Worm (Caenorhabditis elegans) whole organism, L4/young adult: ENCODE results near the gene glrx-22.

Source experiments
- W03F9.2 ChIP-seq: fragments of 150-350 bp; optimal IDR thresholded peaks from 2 replicates; lab custom pipeline; 2014; ENCODE audit warnings: missing biosample characterization, missing genetic modification characterization
- dao-5 ChIP-seq: sonication (generic microtip); optimal IDR thresholded peaks from 2 replicates; lab custom pipeline; 2016; ENCODE audit warnings: missing genotype, missing genetic modification characterization, moderate library complexity, missing compliant biosample characterization
- him-1 ChIP-seq: sonication (generic microtip); optimal IDR thresholded peaks from 2 replicates; lab custom pipeline; 2016; ENCODE audit warnings: missing genotype, missing genetic modification reagents, missing genetic modification characterization, missing compliant biosample characterization

glrx-22 gene

DNA sequence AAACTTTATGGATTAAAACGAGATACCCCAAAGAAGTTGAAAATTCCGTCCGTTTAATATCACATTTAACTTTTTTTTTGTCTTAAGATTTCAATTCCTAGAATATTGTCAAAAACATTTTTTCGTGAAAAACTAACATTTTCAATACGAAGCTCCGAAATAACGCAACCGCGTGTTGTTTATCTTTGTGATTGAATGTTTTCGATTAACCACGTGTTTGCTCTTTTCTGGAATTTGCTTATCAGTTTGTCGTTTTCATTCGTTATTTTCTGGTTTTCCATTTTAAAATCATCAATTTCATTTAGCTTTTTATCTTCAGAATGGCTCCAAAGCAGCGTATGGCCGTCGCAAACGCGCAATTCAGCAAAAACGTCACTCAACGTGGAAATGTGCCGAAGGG, 24.3 kb upstream of the glrx-22 start, which contains the start of gene serp-1.2:
Gene serp-1.2 (plus strand): TSS at position 318 of the 400 bp plus-strand sequence.
- TF ChIP-seq W03F9.2 (tag; lab: Kevin White, UChicago), result no peak
- no peak for TF ChIP-seq him-1 (tag; lab: Kevin White, UChicago)
- TF ChIP-seq dao-5, result no peak

DNA sequence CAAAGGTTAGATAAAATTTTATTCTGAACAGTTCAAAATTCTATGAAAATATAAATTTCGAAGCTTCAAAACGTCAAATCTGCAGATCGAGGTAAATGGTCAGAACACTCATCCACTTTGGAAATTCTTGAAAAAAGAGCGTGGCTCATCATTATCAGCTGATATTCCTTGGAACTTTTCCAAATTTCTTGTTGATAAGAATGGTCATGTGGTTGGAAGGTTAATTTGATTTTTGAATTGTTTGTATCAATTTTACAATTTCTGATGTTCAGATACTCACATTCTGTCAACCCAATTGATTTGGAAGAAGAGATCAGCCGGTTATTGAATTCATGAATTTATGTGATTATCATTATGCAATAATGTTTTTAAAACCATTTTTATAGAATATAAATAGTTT, 22.0 kb upstream of the glrx-22 start:
- TF ChIP-seq him-1 (tag; lab: Kevin White, UChicago), result no peak
- TF ChIP-seq W03F9.2 (tag; lab: Kevin White, UChicago), result no peak

- no peak for TF ChIP-seq him-1 (tag; lab: Kevin White, UChicago)
- TF ChIP-seq dao-5, result no peak
- no peak for TF ChIP-seq W03F9.2 (tag; lab: Kevin White, UChicago)
Measured at ce11 chrIV:8221946-8222345, 20.9 kb upstream of the glrx-22 start, which contains the start of gene gpx-6. Gene gpx-6 (plus strand): TSS chrIV:8222202.

ce11 chrIV:8219987-8220386, 19.0 kb upstream of the glrx-22 start, which contains the start of gene ocr-2:
Gene ocr-2 (minus strand): TSS chrIV:8220087.
- TF ChIP-seq dao-5 (no peak), W03F9.2 (tag; lab: Kevin White, UChicago) (no peak), him-1 (tag; lab: Kevin White, UChicago) (no peak)

ce11 chrIV:8211747-8212146, 10.7 kb upstream of the glrx-22 start, which contains the start of gene C07G1.7:
Gene C07G1.7 (minus strand): TSS chrIV:8211847.
- TF ChIP-seq him-1 (tag; lab: Kevin White, UChicago), result no peak
- no peak for TF ChIP-seq dao-5

- TF ChIP-seq dao-5 (no peak), him-1 (tag; lab: Kevin White, UChicago) (no peak), W03F9.2 (tag; lab: Kevin White, UChicago) (no peak)
Measured at ce11 chrIV:8210300-8210699, 9.3 kb upstream of the glrx-22 start, which contains the start of gene C07G1.6. Gene C07G1.6 (minus strand): TSS chrIV:8210400.

DNA sequence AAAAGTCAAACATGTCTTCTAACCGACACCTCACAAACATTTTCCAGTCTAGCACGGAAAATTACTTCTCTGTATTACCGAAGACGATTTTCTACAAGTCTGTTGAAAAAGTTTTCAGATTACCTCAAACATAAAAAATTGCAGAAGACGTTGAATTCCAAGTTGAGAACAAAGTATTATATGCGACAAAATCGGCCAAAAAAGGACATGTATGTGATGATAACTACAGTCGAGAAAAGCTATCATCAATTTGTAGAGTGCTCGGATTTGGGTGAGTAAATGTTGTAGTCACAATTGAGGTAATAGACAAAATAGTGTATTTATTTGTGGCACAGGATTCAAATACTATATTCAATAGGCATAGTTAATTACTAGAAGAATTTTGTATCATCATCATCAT, 7.8 kb upstream of the glrx-22 start:
- TF ChIP-seq him-1 (tag; lab: Kevin White, UChicago) (no peak), dao-5 (no peak), W03F9.2 (tag; lab: Kevin White, UChicago) (no peak)

DNA sequence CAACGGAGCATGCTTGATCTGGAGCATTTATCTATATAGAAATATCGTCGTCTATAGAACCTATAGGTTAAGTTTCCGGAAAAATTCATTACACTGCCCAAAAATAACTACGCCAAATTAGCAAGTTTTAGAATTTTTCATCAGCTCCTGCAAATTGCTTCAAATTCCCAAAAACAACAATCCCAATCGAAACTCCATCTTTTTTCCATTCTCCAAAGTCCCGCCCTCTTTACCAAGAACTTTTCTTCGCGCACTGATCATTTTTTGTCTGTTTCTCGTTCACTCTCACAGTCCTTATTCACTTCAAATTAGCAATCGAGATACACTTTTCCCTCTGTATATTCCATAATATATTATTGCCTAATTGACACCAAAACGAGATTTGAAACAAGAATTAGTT, 5.3 kb upstream of the glrx-22 start, which contains the start of gene svh-1:
Gene svh-1 (plus strand): TSS at position 301 of the 400 bp plus-strand sequence.
- TF ChIP-seq him-1 (tag; lab: Kevin White, UChicago) (no peak), dao-5 (no peak), W03F9.2 (tag; lab: Kevin White, UChicago) (no peak)

ce11 chrIV:8205272-8206098, 4.5 kb upstream of the glrx-22 start, which contains the start of gene hgrs-1:
Gene hgrs-1 (minus strand): TSS chrIV:8206048.
- no peak for TF ChIP-seq W03F9.2 (tag; lab: Kevin White, UChicago)
- TF ChIP-seq dao-5, result no peak

ce11 chrIV:8203555-8203954, 2.5 kb upstream of the glrx-22 start:
- TF ChIP-seq him-1 (tag; lab: Kevin White, UChicago), result no peak
- no peak for TF ChIP-seq W03F9.2 (tag; lab: Kevin White, UChicago)
- TF ChIP-seq dao-5, result no peak

DNA sequence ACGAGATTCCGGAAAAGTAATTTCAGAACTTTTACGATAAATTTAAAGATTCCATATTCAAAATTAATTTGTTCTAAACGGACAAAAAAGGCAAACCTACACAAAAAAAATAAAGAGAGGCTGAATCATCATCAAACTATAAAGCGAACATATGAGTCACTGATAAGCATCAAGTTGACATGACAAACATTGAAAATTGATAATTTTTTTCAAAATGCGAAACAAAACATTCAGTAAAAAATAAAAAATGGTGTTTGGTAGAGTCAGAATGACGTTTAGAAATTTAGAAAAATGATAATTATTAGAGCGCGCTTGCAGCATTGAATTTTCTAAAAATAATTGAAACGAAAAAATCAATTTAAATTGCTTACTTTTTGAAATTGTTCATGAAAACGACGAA, 1.2 kb downstream of the glrx-22 start:
- TF ChIP-seq W03F9.2 (tag; lab: Kevin White, UChicago) (no peak), dao-5 (no peak), him-1 (tag; lab: Kevin White, UChicago) (no peak)

ce11 chrIV:8199274-8199673, 1.8 kb downstream of the glrx-22 start:
- TF ChIP-seq W03F9.2 (tag; lab: Kevin White, UChicago) (no peak), dao-5 (no peak), him-1 (tag; lab: Kevin White, UChicago) (no peak)

ce11 chrIV:8198851-8199250, 2.2 kb downstream of the glrx-22 start, which contains the start of gene wsp-1:
Gene wsp-1 (minus strand): TSS chrIV:8198951.
- TF ChIP-seq dao-5, result no peak
- no peak for TF ChIP-seq him-1 (tag; lab: Kevin White, UChicago)
- no peak for TF ChIP-seq W03F9.2 (tag; lab: Kevin White, UChicago)

DNA sequence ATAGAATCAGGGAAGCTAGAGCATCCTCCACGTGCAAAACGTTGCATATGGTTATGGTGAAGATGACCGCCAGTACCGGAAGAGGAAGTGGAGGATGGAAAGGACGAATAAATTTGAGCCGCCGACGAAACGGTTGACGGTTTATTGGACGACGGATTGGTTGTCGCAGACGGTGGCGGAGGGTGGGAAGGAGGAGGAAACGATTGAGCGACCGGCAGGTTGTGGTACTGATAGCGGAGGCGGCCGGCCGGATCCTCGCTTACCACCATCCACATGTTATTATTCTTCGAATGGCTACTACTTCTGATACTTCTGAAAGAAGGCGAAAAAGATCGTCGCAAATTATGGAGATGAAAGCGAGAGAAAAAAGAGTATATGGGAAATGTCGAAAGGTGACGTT, 8.2 kb downstream of the glrx-22 start:
- no peak for TF ChIP-seq him-1 (tag; lab: Kevin White, UChicago)
- TF ChIP-seq W03F9.2 (tag; lab: Kevin White, UChicago), result no peak
- TF ChIP-seq dao-5, result no peak
